Fruit fly (Drosophila melanogaster): Measurements from ENCODE around the gene CG3117.

CG3117 gene

DNA sequence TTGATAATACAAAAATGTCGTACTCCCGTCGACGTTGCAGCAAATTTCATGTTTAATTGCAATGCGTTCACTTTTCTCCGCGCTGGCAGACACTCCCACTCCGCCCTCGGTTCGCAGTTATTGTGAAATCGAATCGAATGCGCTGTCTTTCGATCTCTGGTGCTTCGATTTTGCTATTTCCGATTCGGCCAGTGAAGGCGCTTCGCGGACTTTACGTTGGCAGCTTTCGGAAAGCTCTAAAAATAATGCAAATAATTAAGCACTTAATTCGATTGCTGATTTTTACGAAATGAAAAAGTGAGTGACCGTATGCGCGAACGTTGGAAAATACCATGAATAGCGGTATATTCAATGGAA, 27.2 kb upstream of the CG3117 start, which contains the start of gene Ifrd1:
Ifrd1 (minus strand) TSS at position 305 of the 357 bp plus-strand sequence.
- no peak for TF ChIP-seq Vsx2 (GFP tag; optimal IDR thresholded peaks at IDR 0.05; ENCODE audit: partially characterized antibody)
- no peak for TF ChIP-seq br (GFP tag; optimal IDR thresholded peaks at IDR 0.05)
- TF ChIP-seq h (GFP tag; optimal IDR thresholded peaks at IDR 0.05): no peak
- no peak for TF ChIP-seq OdsH (GFP tag; optimal IDR thresholded peaks at IDR 0.05)
- TF ChIP-seq Dif (GFP tag; optimal IDR thresholded peaks at IDR 0.05; ENCODE audit: partially characterized antibody): no peak
- no peak for TF ChIP-seq sage (GFP tag; optimal IDR thresholded peaks at IDR 0.05)
- TF ChIP-seq Hr83 (GFP tag; optimal IDR thresholded peaks at IDR 0.05; ENCODE audit: poor library complexity, severe bottlenecking): no peak
- no peak for TF ChIP-seq Hnf4 (GFP tag; optimal IDR thresholded peaks at IDR 0.05)
- TF ChIP-seq Dfd (GFP tag; optimal IDR thresholded peaks at IDR 0.05): no peak
- TF ChIP-seq Mio (GFP tag; optimal IDR thresholded peaks at IDR 0.05): no peak
- TF ChIP-seq HLH106 (tag; optimal IDR thresholded peaks at IDR 0.05): no peak
- no peak for TF ChIP-seq Sp1 (GFP tag; optimal IDR thresholded peaks at IDR 0.05)
- no peak for TF ChIP-seq dl (GFP tag; optimal IDR thresholded peaks at IDR 0.05; ENCODE audit: insufficient read depth in 1 of 2, partially characterized antibody in 2 of 2)
- TF ChIP-seq GATAd (GFP tag; optimal IDR thresholded peaks at IDR 0.05): no peak
- TF ChIP-seq CG9705 (GFP tag; optimal IDR thresholded peaks at IDR 0.05): no peak
- no peak for TF ChIP-seq foxo (GFP tag; optimal IDR thresholded peaks at IDR 0.05)
- no peak for TF ChIP-seq brk (GFP tag; optimal IDR thresholded peaks at IDR 0.05)
- no peak for TF ChIP-seq ey (GFP tag; optimal IDR thresholded peaks at IDR 0.05)
- no peak for TF ChIP-seq Abd-B (GFP tag; optimal IDR thresholded peaks at IDR 0.05)

DNA sequence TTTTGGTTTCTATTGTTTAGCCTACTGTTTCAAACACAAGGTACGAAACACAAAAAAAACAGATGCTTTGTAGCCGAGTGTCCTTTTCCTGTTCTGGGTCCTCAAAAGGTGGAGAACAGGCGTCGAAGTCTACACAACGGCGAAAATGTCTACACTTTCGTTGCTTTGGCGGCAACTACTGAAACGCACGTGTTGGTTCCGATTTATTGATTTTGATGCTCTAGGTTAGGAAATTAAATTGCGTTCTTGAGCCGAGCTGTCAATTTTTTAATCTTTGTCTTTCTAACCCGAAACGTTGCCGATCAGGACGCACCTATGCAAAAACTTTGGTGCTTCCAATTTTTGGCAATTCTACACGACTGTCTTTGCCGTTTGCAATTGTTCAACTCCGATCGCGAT, 26.7 kb upstream of the CG3117 start:
- peak; percentile 29 for TF ChIP-seq woc (GFP tag; optimal IDR thresholded peaks at IDR 0.05)
- TF ChIP-seq CG9705 (GFP tag; optimal IDR thresholded peaks at IDR 0.05): no peak

DNA sequence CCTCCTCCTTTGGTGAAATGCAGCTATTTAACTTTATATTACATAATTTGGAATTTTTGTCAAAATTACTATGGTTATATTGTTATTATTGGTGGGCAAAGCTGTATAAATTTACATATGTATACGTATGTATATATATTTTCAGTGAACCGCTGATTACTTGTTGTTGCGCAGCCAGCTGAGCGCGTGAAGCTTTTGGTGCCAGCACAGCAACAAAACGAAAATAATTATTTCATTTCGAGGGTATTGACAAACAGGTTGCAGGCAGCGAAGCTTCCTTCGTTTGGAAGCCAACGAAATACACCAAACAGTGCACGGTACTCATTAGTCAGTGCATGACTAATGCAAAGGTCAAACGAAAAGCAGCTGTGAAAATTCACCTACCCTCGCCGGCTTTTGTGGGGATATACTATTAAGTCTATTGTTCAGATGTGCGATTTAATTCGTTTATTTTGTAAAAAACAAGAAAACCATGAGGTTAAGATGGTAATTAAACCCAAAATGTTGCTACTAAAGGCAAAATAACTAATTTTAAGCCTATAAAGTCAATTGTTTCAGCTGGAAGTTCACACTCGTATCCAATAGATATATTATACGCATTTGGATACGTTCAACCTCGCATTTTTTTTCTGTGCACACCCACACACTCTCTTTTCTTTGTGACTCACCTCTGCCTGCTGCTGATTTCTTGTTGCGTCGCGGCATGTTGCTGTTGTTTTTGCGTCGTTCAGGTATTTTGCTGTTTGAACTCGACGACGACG, 26.1 kb upstream of the CG3117 start:
- TF ChIP-seq dmrt93B (GFP tag; optimal IDR thresholded peaks at IDR 0.05): peak; percentile 5
- TF ChIP-seq rgr (GFP tag; optimal IDR thresholded peaks at IDR 0.05): peak; percentile 32
- no peak for TF ChIP-seq GATAd (GFP tag; optimal IDR thresholded peaks at IDR 0.05)
- TF ChIP-seq Hr78 (GFP tag; optimal IDR thresholded peaks at IDR 0.05): no peak
- TF ChIP-seq br (GFP tag; optimal IDR thresholded peaks at IDR 0.05): peak; percentile 66
- peak in 1 of 2 experiments; percentile 77 for TF ChIP-seq foxo (GFP tag; optimal IDR thresholded peaks at IDR 0.05)
- peak; percentile 28 for TF ChIP-seq Hnf4 (GFP tag; optimal IDR thresholded peaks at IDR 0.05)
- peak; percentile 33 for TF ChIP-seq ey (GFP tag; optimal IDR thresholded peaks at IDR 0.05)
- TF ChIP-seq Dif (GFP tag; optimal IDR thresholded peaks at IDR 0.05; ENCODE audit: partially characterized antibody): no peak
- TF ChIP-seq Abd-B (GFP tag; optimal IDR thresholded peaks at IDR 0.05): no peak
- no peak for TF ChIP-seq CG9705 (GFP tag; optimal IDR thresholded peaks at IDR 0.05)
- TF ChIP-seq dl (GFP tag; optimal IDR thresholded peaks at IDR 0.05; ENCODE audit: insufficient read depth in 1 of 2, partially characterized antibody in 2 of 2): no peak
- TF ChIP-seq sv (GFP tag; optimal IDR thresholded peaks at IDR 0.05): peak; percentile 32
- no peak for TF ChIP-seq N (GFP tag; optimal IDR thresholded peaks at IDR 0.05)
- no peak for TF ChIP-seq brk (GFP tag; optimal IDR thresholded peaks at IDR 0.05)
- TF ChIP-seq psq (GFP tag; optimal IDR thresholded peaks at IDR 0.05): peak; percentile 32
- no peak for TF ChIP-seq jim (GFP tag; optimal IDR thresholded peaks at IDR 0.05)
- no peak for TF ChIP-seq Myc (optimal IDR thresholded peaks at IDR 0.05)
- no peak for TF ChIP-seq pan (optimal IDR thresholded peaks at IDR 0.05)
- TF ChIP-seq Dfd (GFP tag; optimal IDR thresholded peaks at IDR 0.05): no peak
- TF ChIP-seq Jra (GFP tag; optimal IDR thresholded peaks at IDR 0.05): peak; percentile 82
- no peak for TF ChIP-seq Rel (GFP tag; optimal IDR thresholded peaks at IDR 0.05)
- TF ChIP-seq Rel (tag; optimal IDR thresholded peaks at IDR 0.05): no peak
- TF ChIP-seq CG32264 (GFP tag; optimal IDR thresholded peaks at IDR 0.05): no peak
- TF ChIP-seq CrebA (GFP tag; optimal IDR thresholded peaks at IDR 0.05; ENCODE audit: borderline replicate concordance): no peak
- peak; percentile 53 for TF ChIP-seq fru (GFP tag; optimal IDR thresholded peaks at IDR 0.05)
- no peak for TF ChIP-seq woc (GFP tag; optimal IDR thresholded peaks at IDR 0.05)
- TF ChIP-seq h (GFP tag; optimal IDR thresholded peaks at IDR 0.05): peak; percentile 60
- peak; percentile 46 for TF ChIP-seq OdsH (GFP tag; optimal IDR thresholded peaks at IDR 0.05)
- peak; percentile 45 for TF ChIP-seq Sp1 (GFP tag; optimal IDR thresholded peaks at IDR 0.05)
- TF ChIP-seq sage (GFP tag; optimal IDR thresholded peaks at IDR 0.05): no peak
- no peak for TF ChIP-seq usp (GFP tag; optimal IDR thresholded peaks at IDR 0.05)
- TF ChIP-seq HLH106 (tag; optimal IDR thresholded peaks at IDR 0.05): peak; percentile 44
- TF ChIP-seq dsf (GFP tag; optimal IDR thresholded peaks at IDR 0.05; ENCODE audit: borderline replicate concordance): no peak
- no peak for TF ChIP-seq tai (GFP tag; optimal IDR thresholded peaks at IDR 0.05)
- no peak for TF ChIP-seq Mio (GFP tag; optimal IDR thresholded peaks at IDR 0.05)
- TF ChIP-seq Hr83 (GFP tag; optimal IDR thresholded peaks at IDR 0.05; ENCODE audit: poor library complexity, severe bottlenecking): no peak
- no peak for TF ChIP-seq Vsx2 (GFP tag; optimal IDR thresholded peaks at IDR 0.05; ENCODE audit: partially characterized antibody)
- TF ChIP-seq lola (GFP tag; optimal IDR thresholded peaks at IDR 0.05): no peak
